Fruit fly (Drosophila melanogaster): Measurements from ENCODE around the gene CG32625.

- TF ChIP-seq CG3919 (GFP tag; optimal IDR thresholded peaks at IDR 0.05) (no peak), CG4318 (GFP tag; optimal IDR thresholded peaks at IDR 0.05) (no peak), Sox102F (GFP tag; optimal IDR thresholded peaks at IDR 0.05) (no peak), fd85E (GFP tag; optimal IDR thresholded peaks at IDR 0.05) (no peak), pdm3 (GFP tag; optimal IDR thresholded peaks at IDR 0.05) (no peak), Hr39 (GFP tag; optimal IDR thresholded peaks at IDR 0.05) (no peak), lz (GFP tag; optimal IDR thresholded peaks at IDR 0.05) (no peak), Blimp-1 (GFP tag; optimal IDR thresholded peaks at IDR 0.05) (no peak), net (GFP tag; optimal IDR thresholded peaks at IDR 0.05) (no peak), CG11294 (GFP tag; IDR thresholded peaks at IDR 0.05) (no peak), CG3032 (tag; optimal IDR thresholded peaks at IDR 0.05) (no peak), CG10631 (GFP tag; optimal IDR thresholded peaks at IDR 0.05) (no peak), CG34406 (GFP tag; optimal IDR thresholded peaks at IDR 0.05) (no peak), acj6 (GFP tag; optimal IDR thresholded peaks at IDR 0.05) (no peak)
Observed at dm6 chrX:13778568-13778967, 21.9 kb upstream of the CG32625 start.
